Fruit fly (Drosophila melanogaster): ENCODE data around the gene beta-Spec.

The beta-Spec gene

dm6 chrX:17712995-17713739 is 56.0 kb downstream of the beta-Spec start:
- no peak for TF ChIP-seq CG8478 (optimal IDR thresholded peaks at IDR 0.05)
- no peak for TF ChIP-seq CTCF (optimal IDR thresholded peaks at IDR 0.05)

DNA sequence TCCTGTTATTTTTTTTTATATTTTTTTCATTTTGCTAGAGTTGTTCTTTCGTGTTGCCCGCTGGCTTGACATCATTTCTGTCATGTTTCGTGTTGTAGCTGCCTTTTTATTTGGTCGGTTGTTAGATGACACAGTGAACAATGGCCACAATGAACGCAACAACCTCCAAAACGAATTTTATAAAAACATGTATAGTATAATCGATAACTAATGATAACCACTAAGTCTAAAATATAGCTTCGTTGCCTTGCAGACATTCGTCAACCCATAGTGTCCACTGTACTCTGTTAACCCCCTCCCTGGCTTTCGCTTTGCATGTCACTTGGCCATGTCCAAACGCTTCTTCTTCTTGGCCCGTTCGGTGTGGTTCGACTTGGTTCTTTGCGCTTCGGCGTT is 56.6 kb downstream of the beta-Spec start:
- TF ChIP-seq CTCF (optimal IDR thresholded peaks at IDR 0.05) = no peak

DNA sequence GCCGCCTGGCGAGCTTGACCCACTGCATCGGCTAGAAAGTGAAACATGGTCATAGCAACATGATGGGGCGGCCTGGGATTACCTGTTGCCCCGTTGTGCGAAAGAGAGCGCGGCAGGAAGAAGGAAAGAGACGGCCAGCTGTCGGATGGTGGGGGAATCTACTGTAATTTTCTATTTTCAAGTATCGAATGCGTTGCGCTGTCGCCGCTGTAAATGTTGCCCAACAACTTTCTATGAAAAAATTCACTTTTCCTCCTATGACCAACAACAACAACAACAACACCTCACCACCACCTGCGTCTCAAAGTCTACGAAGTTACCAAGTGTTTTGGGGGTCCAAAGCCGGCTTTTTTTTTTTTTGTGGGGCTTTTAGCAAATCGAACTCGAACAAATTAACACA is 57.8 kb downstream of the beta-Spec start:
- TF ChIP-seq CG8478 (optimal IDR thresholded peaks at IDR 0.05) = no peak
- TF ChIP-seq CTCF (optimal IDR thresholded peaks at IDR 0.05) = no peak

- TF ChIP-seq CTCF (optimal IDR thresholded peaks at IDR 0.05) (no peak), CG8478 (optimal IDR thresholded peaks at IDR 0.05) (no peak)
Observed at dm6 chrX:17716814-17717565, 59.8 kb downstream of the beta-Spec start.

DNA sequence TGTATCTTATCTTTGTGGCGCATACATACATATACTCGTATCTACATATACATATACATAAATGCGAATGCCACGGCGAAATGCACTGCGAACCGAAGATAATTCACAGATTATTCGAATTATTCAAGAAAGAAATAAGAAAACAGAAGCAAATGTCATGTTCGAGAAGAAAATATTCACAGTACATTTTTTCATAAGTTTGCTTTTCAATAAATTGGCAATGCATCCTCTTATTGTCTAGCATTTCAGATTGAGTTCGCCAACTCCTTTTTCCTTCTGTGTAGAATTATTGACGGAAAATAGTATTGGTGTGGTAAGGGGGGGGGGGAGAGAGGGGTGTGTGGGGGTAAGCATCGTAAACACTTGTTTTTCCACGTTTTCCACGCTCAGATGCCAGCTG is 61.3 kb downstream of the beta-Spec start:
- TF ChIP-seq CG8478 (optimal IDR thresholded peaks at IDR 0.05) = no peak
